Worm (Caenorhabditis elegans) whole organism, young adult: Measurements from ENCODE around the gene K11H12.3.

Source experiments
- F39B2.1 ChIP-seq: fragments of 200-800 bp; sonication (Bioruptor generic); IDR thresholded peaks from 2 replicates; pipeline ENCODE4 v1.3.6; 2022; ENCODE audit warnings: missing genetic modification reagents, missing genetic modification characterization, missing compliant biosample characterization
- F49E8.2 ChIP-seq: sonication (generic microtip); optimal IDR thresholded peaks from 3 replicates; lab custom pipeline; 2017; ENCODE audit warnings: missing genetic modification characterization, mild to moderate bottlenecking, missing compliant biosample characterization, antibody characterized with exemption, moderate library complexity; ENCODE audit not compliant: insufficient read depth
- K11D2.4 ChIP-seq: fragments of 200-800 bp; sonication (Bioruptor generic); IDR thresholded peaks from 2 replicates; pipeline ENCODE4 v1.3.6; 2022; ENCODE audit warnings: missing genetic modification reagents, missing genetic modification characterization, missing compliant biosample characterization
- K12H6.12 ChIP-seq: fragments of 200-800 bp; sonication (Bioruptor generic); optimal IDR thresholded peaks from 2 replicates; lab custom pipeline; 2018; ENCODE audit warnings: mild to moderate bottlenecking, missing genetic modification characterization, missing compliant biosample characterization
- Y79H2A.3 ChIP-seq: fragments of 200-800 bp; sonication (Bioruptor generic); conservative IDR thresholded peaks from 2 replicates; pipeline ENCODE4 v1.3.6; 2022; ENCODE audit warnings: missing genetic modification reagents, missing genetic modification characterization, missing compliant biosample characterization
- akir-1 ChIP-seq: fragments of 200-800 bp; sonication (Bioruptor generic); optimal IDR thresholded peaks from 2 replicates; lab custom pipeline; 2018; ENCODE audit warnings: mild to moderate bottlenecking, missing genetic modification characterization, moderate library complexity, missing compliant biosample characterization
- aptf-2 ChIP-seq: fragments of 200-800 bp; sonication (Bioruptor generic); conservative IDR thresholded peaks from 2 replicates; pipeline ENCODE4 v1.3.6; 2022; ENCODE audit warnings: missing genetic modification reagents, missing genetic modification characterization, missing compliant biosample characterization
- atf-7 ChIP-seq: sonication (generic microtip); optimal IDR thresholded peaks from 2 replicates; lab custom pipeline; 2017; ENCODE audit warnings: mild to moderate bottlenecking, missing genetic modification characterization, missing compliant biosample characterization
- athp-1 ChIP-seq: sonication (generic microtip); optimal IDR thresholded peaks from 2 replicates; lab custom pipeline; 2017; ENCODE audit warnings: mild to moderate bottlenecking, missing genetic modification characterization, missing compliant biosample characterization
- attf-5 ChIP-seq: fragments of 200-800 bp; sonication (Bioruptor generic); optimal IDR thresholded peaks from 2 replicates; lab custom pipeline; 2018; ENCODE audit warnings: mild to moderate bottlenecking, missing genetic modification characterization, missing compliant biosample characterization
- cebp-1 ChIP-seq, 2 experiments: fragments of 200-800 bp in 1 of 2; sonication (Bioruptor generic) in 1 of 2; sonication (generic microtip) in 1 of 2; IDR thresholded peaks in 1 of 2; optimal IDR thresholded peaks in 1 of 2; 2 replicates each; pipeline versions ENCODE4 v1.3.6 to Lab custom; 2017 to 2022; ENCODE audit warnings: missing compliant biosample characterization in 2 of 2, missing genetic modification characterization in 2 of 2, mild to moderate bottlenecking in 1 of 2, missing genetic modification reagents in 1 of 2, moderate library complexity in 1 of 2
- ceh-79 ChIP-seq: sonication (generic microtip); optimal IDR thresholded peaks from 2 replicates; lab custom pipeline; 2017; ENCODE audit warnings: mild to moderate bottlenecking, missing genetic modification characterization, missing compliant biosample characterization
- ceh-91 ChIP-seq: fragments of 200-800 bp; sonication (Bioruptor generic); IDR thresholded peaks from 2 replicates; pipeline ENCODE4 v1.3.6; 2022; ENCODE audit warnings: missing genetic modification reagents, missing genetic modification characterization, missing compliant biosample characterization
- dox-1 ChIP-seq: fragments of 200-800 bp; sonication (Bioruptor generic); IDR thresholded peaks from 2 replicates; pipeline ENCODE4 v1.3.6; 2022; ENCODE audit warnings: missing genetic modification reagents, missing genetic modification characterization, missing compliant biosample characterization
- ets-4 ChIP-seq: fragments of 200-800 bp; sonication (Bioruptor generic); optimal IDR thresholded peaks from 2 replicates; lab custom pipeline; 2018; ENCODE audit warnings: mild to moderate bottlenecking, missing genetic modification characterization, missing compliant biosample characterization
- hmg-1.2 ChIP-seq: fragments of 200-800 bp; sonication (Bioruptor generic); IDR thresholded peaks from 2 replicates; pipeline ENCODE4 v1.3.6; 2022; ENCODE audit warnings: missing genetic modification reagents, missing genetic modification characterization, missing compliant biosample characterization
- let-607 ChIP-seq, 2 experiments: fragments of 200-800 bp in 1 of 2; sonication (Bioruptor generic) in 1 of 2; sonication (generic microtip) in 1 of 2; optimal IDR thresholded peaks; 2 replicates each; lab custom pipeline; 2016 to 2018; ENCODE audit warnings: mild to moderate bottlenecking in 2 of 2, missing compliant biosample characterization in 2 of 2, missing genetic modification characterization in 2 of 2, moderate library complexity in 2 of 2, missing genotype in 1 of 2
- lin-26 ChIP-seq: fragments of 200-800 bp; sonication (Bioruptor generic); IDR thresholded peaks from 2 replicates; pipeline ENCODE4 v1.3.6; 2022; ENCODE audit warnings: missing genetic modification reagents, missing genetic modification characterization, missing compliant biosample characterization
- lin-40 ChIP-seq: sonication (generic microtip); optimal IDR thresholded peaks from 2 replicates; lab custom pipeline; 2016; ENCODE audit warnings: missing genetic modification characterization, mild to moderate bottlenecking, missing compliant biosample characterization, missing genotype, missing genetic modification reagents
- lsy-27 ChIP-seq: sonication (generic microtip); optimal IDR thresholded peaks from 2 replicates; lab custom pipeline; 2017; ENCODE audit warnings: missing genetic modification characterization, mild to moderate bottlenecking, missing compliant biosample characterization, antibody characterized with exemption, missing genotype, borderline replicate concordance; ENCODE audit not compliant: insufficient read depth
- mxl-1 ChIP-seq: sonication (generic microtip); optimal IDR thresholded peaks from 2 replicates; lab custom pipeline; 2016; ENCODE audit warnings: missing genetic modification characterization, missing compliant biosample characterization
- nfya-2 ChIP-seq: fragments of 200-800 bp; sonication (Bioruptor generic); IDR thresholded peaks from 2 replicates; pipeline ENCODE4 v1.3.6; 2022; ENCODE audit warnings: missing genetic modification reagents, missing genetic modification characterization, missing compliant biosample characterization
- nhr-80 ChIP-seq: sonication (generic microtip); optimal IDR thresholded peaks from 2 replicates; lab custom pipeline; 2016; ENCODE audit warnings: missing genetic modification characterization, missing compliant biosample characterization
- pha-4 ChIP-seq: fragments of 150-350 bp; sonication (generic microtip); optimal IDR thresholded peaks from 2 replicates; lab custom pipeline; 2014; ENCODE audit warnings: missing biosample characterization, missing genetic modification reagents, missing genetic modification characterization
- repo-1 ChIP-seq: sonication (generic microtip); optimal IDR thresholded peaks from 2 replicates; lab custom pipeline; 2017; ENCODE audit warnings: mild to moderate bottlenecking, missing genetic modification characterization, missing compliant biosample characterization
- sdz-38 ChIP-seq: sonication (generic microtip); optimal IDR thresholded peaks from 2 replicates; lab custom pipeline; 2016; ENCODE audit warnings: missing genotype, missing genetic modification characterization, missing compliant biosample characterization
- snpc-4 ChIP-seq, 5 experiments: fragments of 150-350 bp in 1 of 5; sonication (generic microtip) in 4 of 5; optimal IDR thresholded peaks; 2 replicates each; lab custom pipeline; 2014 to 2018; ENCODE audit warnings: missing genetic modification characterization in 5 of 5, missing biosample characterization in 3 of 5, antibody characterized with exemption in 2 of 5, mild to moderate bottlenecking in 2 of 5, missing compliant biosample characterization in 2 of 5, missing genotype in 2 of 5, moderate library complexity in 2 of 5, missing genetic modification reagents in 1 of 5
- sptf-2 ChIP-seq: fragments of 200-800 bp; sonication (Bioruptor generic); optimal IDR thresholded peaks from 2 replicates; lab custom pipeline; 2018; ENCODE audit warnings: mild to moderate bottlenecking, missing genetic modification characterization, missing compliant biosample characterization
- unc-62 ChIP-seq: fragments of 150-350 bp; optimal IDR thresholded peaks from 2 replicates; lab custom pipeline; 2014; ENCODE audit warnings: missing biosample characterization, missing genetic modification reagents, missing genetic modification characterization
- ztf-18 ChIP-seq: sonication (generic microtip); optimal IDR thresholded peaks from 2 replicates; lab custom pipeline; 2016; ENCODE audit warnings: missing genotype, mild to moderate bottlenecking, missing genetic modification characterization, missing compliant biosample characterization
- ztf-26 ChIP-seq: sonication (generic microtip); optimal IDR thresholded peaks from 2 replicates; lab custom pipeline; 2017; ENCODE audit warnings: missing genetic modification characterization, missing compliant biosample characterization

Gene K11H12.3

DNA sequence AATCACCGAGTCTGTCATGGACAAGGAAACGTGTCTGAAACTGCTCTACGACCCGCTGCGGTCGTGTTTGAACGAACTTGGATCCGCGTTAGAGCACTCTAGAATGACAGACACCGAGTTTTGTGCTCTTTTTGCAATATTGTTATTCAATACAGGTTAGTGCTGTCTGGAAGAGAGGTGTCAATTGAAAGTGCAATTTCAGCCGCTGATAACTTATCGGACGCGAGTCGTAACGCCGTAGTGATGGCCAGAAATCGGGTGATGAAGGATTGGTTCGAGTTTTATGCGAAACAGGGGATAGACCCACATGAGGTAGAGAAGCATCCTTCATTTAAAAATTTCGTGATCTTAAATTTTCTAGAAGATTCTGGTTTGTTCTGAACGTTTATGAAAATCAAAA is 41.4 kb downstream of the K11H12.3 start (continued):
- TF ChIP-seq K12H6.12, result no peak
- TF ChIP-seq Y79H2A.3 (GFP tag; lab: Robert Waterston, UW), result no peak
- no peak for TF ChIP-seq hmg-1.2 (GFP tag; lab: Robert Waterston, UW)
- TF ChIP-seq let-607 (tag; optimal IDR thresholded peaks at IDR 0.05; lab: Kevin White, UChicago), result peak in 1 of 2 experiments; percentile 23
- TF ChIP-seq ztf-18 (tag; lab: Kevin White, UChicago), result no peak
- TF ChIP-seq ceh-91 (GFP tag; lab: Robert Waterston, UW), result no peak

DNA sequence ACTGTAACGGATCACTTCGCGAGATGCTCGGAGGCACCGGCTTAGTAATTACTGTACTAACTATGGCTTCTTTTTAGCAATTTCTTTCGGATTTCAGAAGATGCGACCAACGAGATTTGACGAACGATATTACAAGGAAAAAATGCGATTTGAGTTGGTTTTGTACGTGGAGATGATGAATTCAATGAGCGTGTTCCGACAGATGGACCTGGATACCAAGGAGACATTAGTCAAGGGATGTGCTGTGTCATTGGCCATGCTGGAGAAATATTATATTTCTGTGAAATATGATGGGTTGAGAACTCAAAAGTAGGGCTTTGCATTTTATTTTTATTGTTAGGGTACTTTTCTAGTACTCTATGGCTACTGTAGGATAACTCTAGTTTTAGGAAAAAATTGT is 42.7 kb downstream of the K11H12.3 start:
- TF ChIP-seq nfya-2 (GFP tag; lab: Robert Waterston, UW) (no peak), sptf-2 (GFP tag; lab: Kevin White, UChicago) (no peak), pha-4 (tag; lab: Kevin White, UChicago) (no peak), repo-1 (tag; lab: Kevin White, UChicago) (no peak), hmg-1.2 (GFP tag; lab: Robert Waterston, UW) (no peak), sdz-38 (tag; lab: Kevin White, UChicago) (no peak), ets-4 (GFP tag; lab: Kevin White, UChicago) (no peak), unc-62 (GFP tag; lab: Kevin White, UChicago) (no peak), lin-26 (GFP tag; lab: Robert Waterston, UW) (no peak), F49E8.2 (no peak), ceh-79 (no peak), lsy-27 (tag; lab: Kevin White, UChicago) (no peak), ztf-26 (no peak), attf-5 (no peak), mxl-1 (tag; lab: Kevin White, UChicago) (no peak), akir-1 (GFP tag; lab: Kevin White, UChicago) (no peak)

DNA sequence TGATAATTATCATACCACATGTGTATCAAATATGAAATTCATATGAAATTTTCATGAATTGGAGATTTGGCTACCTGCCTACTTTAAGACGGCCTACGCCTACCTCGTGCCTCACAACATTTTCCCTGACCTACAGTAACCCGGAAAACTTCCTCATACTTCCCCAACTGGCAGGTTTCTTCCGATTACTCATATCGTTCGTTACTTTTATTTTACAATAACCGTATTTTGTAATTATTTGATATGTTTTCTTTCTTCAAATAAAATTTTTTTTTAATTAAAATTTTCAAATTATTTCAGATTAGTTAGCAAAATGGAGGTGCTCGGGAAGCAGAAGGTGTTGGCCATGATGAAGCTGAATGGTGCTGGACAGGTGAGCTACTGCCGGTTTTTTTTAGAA is 46.0 kb downstream of the K11H12.3 start, which contains the start of gene nhr-76:
TSS of gene nhr-76 (plus strand) at position 301 of the 400 bp plus-strand sequence.
- TF ChIP-seq K11D2.4 (GFP tag; lab: Robert Waterston, UW) (no peak), attf-5 (no peak), lsy-27 (tag; lab: Kevin White, UChicago) (no peak), aptf-2 (no peak), athp-1 (no peak), atf-7 (tag; lab: Kevin White, UChicago) (no peak)

DNA sequence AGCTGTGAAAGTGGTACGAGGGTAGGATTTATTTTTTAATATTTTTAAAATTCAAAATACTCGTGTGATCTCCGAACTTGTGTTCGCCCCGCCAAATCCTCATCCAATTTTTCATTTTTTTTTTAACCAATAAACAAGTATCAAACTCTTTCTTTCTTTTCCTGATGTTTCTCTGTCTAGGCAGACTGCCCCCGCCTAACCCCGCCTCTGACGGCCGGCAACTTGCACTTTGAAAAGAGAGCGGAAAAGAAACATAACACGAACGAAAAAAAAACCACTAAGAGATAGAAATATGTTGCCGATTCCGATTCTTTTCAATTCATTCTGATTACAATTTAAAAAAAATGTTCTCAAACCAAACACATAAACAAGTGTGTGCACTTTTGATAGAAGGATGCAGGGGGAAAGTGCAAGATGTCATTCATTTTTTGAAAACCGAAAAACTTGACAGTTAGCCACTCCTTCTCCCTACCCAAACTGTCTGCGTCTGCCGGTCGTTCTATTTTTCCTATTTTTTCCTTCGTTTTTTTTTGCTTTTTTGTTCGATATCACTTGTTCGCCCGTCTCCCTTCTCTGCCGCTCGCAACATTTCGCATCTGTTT is 47.2 kb downstream of the K11H12.3 start:
- TF ChIP-seq cebp-1 (GFP tag; IDR thresholded peaks at IDR 0.05; lab: Robert Waterston, UW) (no peak), cebp-1 (tag; optimal IDR thresholded peaks at IDR 0.05; lab: Kevin White, UChicago) (peak; percentile 27), F39B2.1 (GFP tag; lab: Robert Waterston, UW) (no peak), lin-40 (tag; lab: Kevin White, UChicago) (peak; percentile 53), K11D2.4 (GFP tag; lab: Robert Waterston, UW) (no peak), unc-62 (GFP tag; lab: Kevin White, UChicago) (peak; percentile 81), snpc-4 (GFP tag; optimal IDR thresholded peaks at IDR 0.05; lab: Kevin White, UChicago) (no peak), snpc-4 (tag; optimal IDR thresholded peaks at IDR 0.05; lab: Kevin White, UChicago) (peak in 2 of 4 experiments; percentile 5 to 18), dox-1 (GFP tag; lab: Robert Waterston, UW) (peak; percentile 40; the same call in 1 of the 2 replicates), nhr-80 (tag; lab: Kevin White, UChicago) (peak; percentile 86)
